Fruit fly (Drosophila melanogaster) S2 (cell line): Measurements from ENCODE around the gene CG14434.

ENCODE experiments used
- CG8478 ChIP-seq: fragments of >200 bp; optimal IDR thresholded peaks from 2 replicates; lab custom pipeline; 2018
- CTCF ChIP-seq, 2 experiments: fragments of >200 bp; optimal IDR thresholded peaks; 2 replicates each; lab custom pipeline; 2018

- TF ChIP-seq CTCF (optimal IDR thresholded peaks at IDR 0.05; lab: Kevin White, UChicago), result no peak
- no peak for TF ChIP-seq CG8478 (lab: Kevin White, UChicago)
Observed at dm6 chrX:6865039-6865438, 2.0 kb downstream of the CG14434 start.
